Worm (Caenorhabditis elegans) whole organism, midembryonic: Measurements from ENCODE around the gene K02F3.12.

Experiments
- T22C8.4 ChIP-seq: fragments of 200-800 bp; sonication (Bioruptor generic); IDR thresholded peaks from 2 replicates; pipeline ENCODE4 v1.3.6; 2022; ENCODE audit warnings: missing genetic modification characterization, missing compliant biosample characterization
- cog-1 ChIP-seq: sonication (generic microtip); optimal IDR thresholded peaks from 2 replicates; lab custom pipeline; 2016; ENCODE audit warnings: missing genetic modification characterization, missing compliant biosample characterization
- flt-1 ChIP-seq: fragments of 200-800 bp; sonication (Bioruptor generic); IDR thresholded peaks from 2 replicates; pipeline ENCODE4 v1.3.6; 2022; ENCODE audit warnings: missing genetic modification characterization, missing compliant biosample characterization
- klf-2 ChIP-seq: fragments of 200-800 bp; sonication (Bioruptor generic); conservative IDR thresholded peaks from 2 replicates; pipeline ENCODE4 v1.3.6; 2022; ENCODE audit warnings: missing genetic modification reagents, missing genetic modification characterization, missing compliant biosample characterization
- med-1 ChIP-seq: sonication (generic microtip); optimal IDR thresholded peaks from 2 replicates; lab custom pipeline; 2017; ENCODE audit warnings: missing genetic modification characterization, mild to moderate bottlenecking, missing compliant biosample characterization, antibody characterized with exemption, missing genetic modification reagents; ENCODE audit not compliant: insufficient read depth
- ref-1 ChIP-seq: fragments of 200-800 bp; sonication (Bioruptor generic); conservative IDR thresholded peaks from 2 replicates; pipeline ENCODE4 v1.3.6; 2022; ENCODE audit warnings: missing genetic modification reagents, missing genetic modification characterization, missing compliant biosample characterization
- tab-1 ChIP-seq: fragments of 200-800 bp; sonication (Bioruptor generic); IDR thresholded peaks from 2 replicates; pipeline ENCODE4 v1.3.6; 2022; ENCODE audit warnings: missing genetic modification characterization, missing compliant biosample characterization
- ztf-23 ChIP-seq: fragments of 200-800 bp; sonication (Bioruptor generic); IDR thresholded peaks from 2 replicates; pipeline ENCODE4 v1.3.6; 2022; ENCODE audit warnings: missing genetic modification reagents, missing genetic modification characterization, missing compliant biosample characterization
- ztf-29 ChIP-seq: fragments of 200-800 bp; sonication (Bioruptor generic); IDR thresholded peaks from 2 replicates; pipeline ENCODE4 v1.3.6; 2022; ENCODE audit warnings: missing genetic modification reagents, missing genetic modification characterization, missing compliant biosample characterization

Gene K02F3.12

DNA sequence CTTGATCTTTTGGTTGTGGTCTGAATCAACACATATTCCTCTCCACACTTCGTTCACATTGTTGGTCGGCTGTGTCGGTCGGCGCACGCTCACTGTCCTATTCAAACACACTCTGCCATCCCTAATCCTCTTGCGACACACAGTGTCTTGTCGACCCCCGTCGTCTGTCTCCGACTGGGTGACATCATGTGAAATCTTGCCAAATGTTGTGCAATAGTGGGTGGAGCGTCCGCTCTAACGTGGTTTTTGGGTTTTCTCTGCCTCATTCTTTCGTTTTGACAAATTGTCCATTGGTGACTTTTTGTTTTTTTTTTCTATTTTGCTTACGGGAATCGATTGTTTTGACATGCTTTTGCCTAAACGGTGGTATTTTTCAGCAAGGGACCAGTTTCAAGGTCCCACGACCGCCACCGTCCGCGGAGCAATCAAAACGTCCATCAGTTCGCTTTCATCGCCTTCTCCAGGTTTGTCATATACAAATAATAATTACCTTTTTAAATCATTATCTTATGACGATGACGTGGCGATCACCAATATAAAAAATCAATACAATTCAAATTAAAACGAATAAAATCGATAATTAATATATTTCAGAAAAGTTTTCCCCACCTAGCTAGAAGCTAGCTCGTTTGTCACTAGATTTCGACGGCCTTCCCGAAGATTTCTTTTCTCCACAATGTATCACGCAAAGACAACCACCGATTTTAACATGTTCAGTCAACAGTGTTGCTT, 22.5 kb upstream of the K02F3.12 start:
- TF ChIP-seq tab-1 (GFP tag; lab: Robert Waterston, UW) (no peak), klf-2 (no peak), flt-1 (GFP tag; lab: Robert Waterston, UW) (peak; percentile 78), T22C8.4 (peak; percentile 57; the same call in 1 of the 2 replicates), cog-1 (tag; lab: Kevin White, UChicago) (peak; percentile 85), ref-1 (GFP tag; lab: Robert Waterston, UW) (no peak)

DNA sequence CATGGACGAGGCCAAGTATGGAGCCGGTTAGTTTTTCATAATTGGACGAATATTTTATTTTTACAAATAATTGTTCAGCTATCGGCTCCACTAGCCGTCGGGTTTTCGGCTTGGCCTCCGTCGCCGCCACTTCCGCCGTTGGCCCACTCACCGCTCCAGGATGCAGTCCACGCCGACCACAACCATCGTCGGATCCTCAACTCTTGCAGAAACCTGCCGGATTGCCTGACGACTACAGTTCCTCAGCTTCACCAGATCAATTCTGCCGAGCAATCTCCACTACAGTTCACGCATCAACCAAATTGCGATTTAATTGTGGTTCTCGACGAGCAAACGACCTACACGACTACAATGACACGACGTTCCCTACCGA, 21.9 kb upstream of the K02F3.12 start:
- TF ChIP-seq T22C8.4 (no peak), tab-1 (GFP tag; lab: Robert Waterston, UW) (no peak), flt-1 (GFP tag; lab: Robert Waterston, UW) (peak; percentile 66; the same call in 1 of the 2 replicates), ztf-29 (GFP tag; lab: Robert Waterston, UW) (peak; percentile 30; the same call in 1 of the 2 replicates)

DNA sequence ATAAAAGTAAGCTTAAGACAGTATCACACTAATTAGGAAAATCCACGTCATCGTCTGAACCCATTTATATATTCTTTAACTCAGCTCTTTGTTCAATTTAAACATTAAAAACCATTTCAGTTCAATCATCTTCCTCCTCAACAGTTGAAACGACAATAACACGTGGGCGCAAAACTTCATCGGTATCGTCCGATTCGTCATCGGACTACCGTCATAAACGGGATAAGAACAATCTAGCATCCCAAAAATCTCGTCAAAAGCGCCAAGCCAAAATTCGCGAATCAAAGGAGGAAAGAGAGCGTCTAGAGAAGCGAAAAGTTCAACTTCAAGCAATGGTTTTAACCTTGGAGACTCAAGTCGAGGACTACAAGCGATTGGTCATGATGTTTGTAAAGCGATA, 21.2 kb upstream of the K02F3.12 start:
- no peak for TF ChIP-seq T22C8.4
- no peak for TF ChIP-seq cog-1 (tag; lab: Kevin White, UChicago)

DNA sequence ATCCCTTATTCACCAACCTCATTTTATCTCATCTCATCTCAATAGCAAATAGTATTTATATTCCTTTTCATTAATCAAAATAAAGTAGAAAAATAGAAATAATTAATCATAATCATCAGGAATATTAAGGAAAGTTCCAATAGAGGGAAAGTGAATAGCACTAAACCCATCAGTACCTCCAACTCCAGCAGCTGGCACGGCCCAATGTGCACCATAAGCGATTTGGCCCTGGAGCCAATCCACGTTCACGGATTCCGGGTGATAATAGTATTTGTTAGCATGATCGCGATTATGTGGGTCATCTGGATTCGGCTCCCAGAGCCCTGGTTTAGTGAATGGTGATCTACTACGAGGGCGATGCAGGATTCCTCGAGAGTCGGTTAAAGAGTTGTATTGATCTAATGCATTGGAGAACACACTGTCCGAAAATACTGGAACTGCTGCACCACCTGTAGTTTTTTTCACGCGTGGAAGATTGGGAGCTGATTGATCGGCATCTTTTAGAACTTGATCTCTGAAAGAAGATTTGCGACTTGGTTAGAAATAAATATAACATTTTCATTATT, 20.6 kb upstream of the K02F3.12 start:
- TF ChIP-seq ztf-29 (GFP tag; lab: Robert Waterston, UW), result peak; percentile 38; the same call in 1 of the 2 replicates
- TF ChIP-seq cog-1 (tag; lab: Kevin White, UChicago), result no peak
- peak; percentile 93 for TF ChIP-seq flt-1 (GFP tag; lab: Robert Waterston, UW)
- 0 out of 2 replicates have a peak, but pooled peaks have one; percentile 9 for TF ChIP-seq klf-2
- no peak; the same call in 1 of the 2 replicates for TF ChIP-seq ref-1 (GFP tag; lab: Robert Waterston, UW)
- TF ChIP-seq T22C8.4, result peak; percentile 49; the same call in 1 of the 2 replicates
- no peak for TF ChIP-seq med-1 (GFP tag; lab: Kevin White, UChicago)
- peak; percentile 72; the same call in 1 of the 2 replicates for TF ChIP-seq tab-1 (GFP tag; lab: Robert Waterston, UW)
- TF ChIP-seq ztf-23 (GFP tag; lab: Robert Waterston, UW), result peak; percentile 78; the same call in 1 of the 2 replicates

DNA sequence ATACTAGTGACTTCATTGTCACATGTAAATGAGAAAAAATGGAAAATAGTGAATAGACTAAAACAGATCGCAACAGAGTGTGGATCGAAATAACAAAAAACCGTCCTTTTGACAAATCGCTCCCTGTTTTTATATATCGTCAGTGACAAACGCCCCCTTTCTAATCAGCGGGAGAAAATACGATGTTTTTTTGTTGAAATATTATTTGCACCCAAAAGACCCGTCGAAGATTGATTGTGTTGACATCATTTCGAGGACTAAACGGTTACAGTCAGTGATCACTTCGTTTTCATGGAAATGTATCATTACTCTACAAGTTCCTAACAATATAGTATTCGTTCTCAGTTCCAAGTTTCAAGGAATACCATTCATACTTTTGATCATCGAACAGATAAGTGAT, 16.9 kb upstream of the K02F3.12 start, which contains the start of gene dos-3:
TSS of gene dos-3 (minus strand) at position 101 of the 400 bp plus-strand sequence.
- no peak for TF ChIP-seq ztf-23 (GFP tag; lab: Robert Waterston, UW)
- TF ChIP-seq tab-1 (GFP tag; lab: Robert Waterston, UW), result no peak
- TF ChIP-seq T22C8.4, result no peak
- no peak for TF ChIP-seq cog-1 (tag; lab: Kevin White, UChicago)
- no peak for TF ChIP-seq med-1 (GFP tag; lab: Kevin White, UChicago)
- no peak for TF ChIP-seq ref-1 (GFP tag; lab: Robert Waterston, UW)
- no peak for TF ChIP-seq klf-2
- no peak for TF ChIP-seq ztf-29 (GFP tag; lab: Robert Waterston, UW)
- no peak for TF ChIP-seq flt-1 (GFP tag; lab: Robert Waterston, UW)

DNA sequence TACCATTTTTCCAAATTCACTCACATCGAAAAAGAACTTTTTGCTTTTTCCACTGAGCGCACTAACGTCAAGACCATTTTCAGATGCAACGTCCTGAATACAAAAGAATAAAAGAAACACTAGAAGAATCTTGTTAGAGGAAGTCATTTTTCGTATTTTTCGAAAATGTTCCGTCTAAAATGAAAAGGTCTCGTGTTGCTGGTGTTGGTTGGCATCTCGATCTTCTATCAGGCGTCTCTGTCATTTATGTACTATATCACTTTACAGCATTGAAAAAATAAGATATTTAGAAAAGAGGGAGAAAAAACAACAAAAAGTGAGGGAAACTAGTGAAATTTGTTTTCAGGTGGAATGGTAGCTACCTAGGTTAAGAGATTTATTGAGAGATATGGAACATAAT, 15.2 kb upstream of the K02F3.12 start, which contains the start of gene K02F3.9:
TSS of gene K02F3.9 (minus strand) at position 190 of the 400 bp plus-strand sequence.
- TF ChIP-seq med-1 (GFP tag; lab: Kevin White, UChicago), result no peak
- no peak for TF ChIP-seq T22C8.4
- no peak for TF ChIP-seq cog-1 (tag; lab: Kevin White, UChicago)
- TF ChIP-seq tab-1 (GFP tag; lab: Robert Waterston, UW), result no peak
- no peak for TF ChIP-seq ztf-29 (GFP tag; lab: Robert Waterston, UW)
- TF ChIP-seq flt-1 (GFP tag; lab: Robert Waterston, UW), result no peak
- TF ChIP-seq ztf-23 (GFP tag; lab: Robert Waterston, UW), result no peak
- no peak for TF ChIP-seq ref-1 (GFP tag; lab: Robert Waterston, UW)
- TF ChIP-seq klf-2, result no peak

DNA sequence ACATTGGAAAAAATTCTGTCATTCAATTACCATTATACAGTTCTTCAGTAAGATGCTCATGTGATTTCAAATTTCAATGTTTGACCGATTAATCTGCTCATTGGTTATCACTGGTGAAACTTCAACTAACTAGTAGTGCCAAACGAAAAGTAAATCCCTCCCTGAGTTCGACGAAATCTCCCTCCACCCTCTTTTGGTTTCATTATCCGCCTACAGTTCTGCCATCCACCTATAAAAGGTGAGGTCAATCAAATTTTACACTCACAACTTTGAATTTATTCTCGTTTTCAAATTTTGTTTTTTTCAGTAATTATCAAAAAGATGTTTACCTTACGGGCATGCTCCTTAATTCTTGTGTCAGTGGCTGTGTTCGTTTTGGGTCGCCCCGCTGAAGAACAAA, 13.7 kb upstream of the K02F3.12 start, which contains the start of gene far-8:
TSS of gene far-8 (plus strand) at position 301 of the 400 bp plus-strand sequence.
- TF ChIP-seq ztf-29 (GFP tag; lab: Robert Waterston, UW) (no peak), cog-1 (tag; lab: Kevin White, UChicago) (no peak), klf-2 (no peak), ztf-23 (GFP tag; lab: Robert Waterston, UW) (no peak), T22C8.4 (no peak), tab-1 (GFP tag; lab: Robert Waterston, UW) (no peak), flt-1 (GFP tag; lab: Robert Waterston, UW) (no peak), med-1 (GFP tag; lab: Kevin White, UChicago) (no peak), ref-1 (GFP tag; lab: Robert Waterston, UW) (no peak)

DNA sequence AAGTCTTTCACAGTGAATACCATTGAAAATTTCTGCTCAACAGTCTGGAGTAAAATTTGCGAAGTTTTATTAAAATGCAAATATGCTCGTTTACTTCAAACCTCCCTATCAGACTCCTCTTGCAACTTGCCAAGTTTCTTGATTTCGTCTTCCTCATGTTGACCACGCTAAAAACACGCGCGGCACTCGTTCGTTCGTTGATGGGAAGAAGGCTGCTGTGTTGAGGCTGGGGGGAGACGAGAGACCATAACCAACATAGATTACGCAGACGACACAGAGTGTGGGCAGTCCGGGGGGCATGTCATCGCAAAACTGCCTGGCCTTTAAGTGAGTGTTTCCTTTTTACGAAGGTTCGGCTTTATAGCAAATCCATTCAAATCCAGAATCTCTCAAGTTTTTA, 12.4 kb upstream of the K02F3.12 start:
- no peak for TF ChIP-seq klf-2
- TF ChIP-seq T22C8.4, result no peak
- no peak for TF ChIP-seq med-1 (GFP tag; lab: Kevin White, UChicago)
- TF ChIP-seq cog-1 (tag; lab: Kevin White, UChicago), result no peak
- no peak for TF ChIP-seq flt-1 (GFP tag; lab: Robert Waterston, UW)
- TF ChIP-seq ztf-29 (GFP tag; lab: Robert Waterston, UW), result no peak
- TF ChIP-seq tab-1 (GFP tag; lab: Robert Waterston, UW), result no peak
- TF ChIP-seq ztf-23 (GFP tag; lab: Robert Waterston, UW), result no peak
- no peak for TF ChIP-seq ref-1 (GFP tag; lab: Robert Waterston, UW)

DNA sequence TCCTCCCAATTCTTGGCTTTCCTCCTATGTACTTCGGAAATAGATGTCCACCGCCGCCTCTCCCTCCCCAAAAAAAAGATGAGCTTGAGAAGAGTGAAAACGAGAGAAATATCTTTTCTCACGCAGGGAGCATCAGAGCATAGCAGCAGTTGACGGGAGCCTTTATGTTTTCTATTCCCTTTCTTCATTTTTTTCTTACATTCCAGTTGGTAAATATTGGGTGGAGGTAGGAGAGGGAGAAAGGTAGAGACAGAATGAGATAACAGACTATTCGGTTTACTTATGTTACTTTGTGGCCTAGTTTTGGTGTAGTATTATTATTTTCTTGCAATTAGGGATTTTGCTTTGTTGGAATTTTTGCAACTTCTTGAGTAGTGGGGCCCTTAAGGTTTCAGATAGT, 11.8 kb upstream of the K02F3.12 start:
- TF ChIP-seq ztf-23 (GFP tag; lab: Robert Waterston, UW), result no peak
- TF ChIP-seq ref-1 (GFP tag; lab: Robert Waterston, UW), result no peak
- no peak for TF ChIP-seq cog-1 (tag; lab: Kevin White, UChicago)
- no peak for TF ChIP-seq klf-2
- no peak for TF ChIP-seq med-1 (GFP tag; lab: Kevin White, UChicago)
- TF ChIP-seq ztf-29 (GFP tag; lab: Robert Waterston, UW), result no peak
- TF ChIP-seq flt-1 (GFP tag; lab: Robert Waterston, UW), result no peak
- no peak for TF ChIP-seq tab-1 (GFP tag; lab: Robert Waterston, UW)
- no peak for TF ChIP-seq T22C8.4
